Worm (Caenorhabditis elegans): Measurements from ENCODE around the gene cept-2.

cept-2 gene

ce11 chrV:14350498-14350897, 2.9 kb downstream of the cept-2 start:
- TF ChIP-seq madf-6 (GFP tag; IDR thresholded peaks at IDR 0.05), result peak; percentile 62
- no peak for TF ChIP-seq ztf-26 (tag; optimal IDR thresholded peaks at IDR 0.05)
- no peak for TF ChIP-seq ceh-79 (tag; optimal IDR thresholded peaks at IDR 0.05)
- no peak for TF ChIP-seq nhr-179 (tag; optimal IDR thresholded peaks at IDR 0.05)
- no peak for TF ChIP-seq unc-62 (GFP tag; optimal IDR thresholded peaks at IDR 0.05)
- TF ChIP-seq aptf-3 (GFP tag; IDR thresholded peaks at IDR 0.05), result no peak
- 0 out of 2 replicates have a peak, but pooled peaks have one; percentile 19 for TF ChIP-seq pbrm-1 (GFP tag; IDR thresholded peaks at IDR 0.05)
- TF ChIP-seq somi-1 (GFP tag; optimal IDR thresholded peaks at IDR 0.05), result no peak
- no peak for TF ChIP-seq K12H6.12 (tag; optimal IDR thresholded peaks at IDR 0.05)
- TF ChIP-seq ztf-6 (GFP tag; IDR thresholded peaks at IDR 0.05), result no peak
- TF ChIP-seq snpc-1.1 (tag; optimal IDR thresholded peaks at IDR 0.05; ENCODE audit: insufficient read depth), result no peak
- peak; percentile 63 for TF ChIP-seq lsl-1 (GFP tag; optimal IDR thresholded peaks at IDR 0.05)
- TF ChIP-seq hlh-12 (tag; optimal IDR thresholded peaks at IDR 0.05), result no peak
- TF ChIP-seq nfyb-1 (GFP tag; IDR thresholded peaks at IDR 0.05), result no peak
- peak; percentile 67 for TF ChIP-seq F33H1.4 (GFP tag; IDR thresholded peaks at IDR 0.05)
- no peak for TF ChIP-seq bed-2 (GFP tag; IDR thresholded peaks at IDR 0.05)
- TF ChIP-seq D2030.7 (GFP tag; IDR thresholded peaks at IDR 0.05), result peak; percentile 13; the same call in 1 of the 2 replicates
- no peak for TF ChIP-seq madf-3 (GFP tag; IDR thresholded peaks at IDR 0.05)
- TF ChIP-seq B0261.1 (tag; optimal IDR thresholded peaks at IDR 0.05), result no peak
- TF ChIP-seq Y53F4B.3 (GFP tag; IDR thresholded peaks at IDR 0.05), result no peak
- no peak for TF ChIP-seq ekl-4 (GFP tag; IDR thresholded peaks at IDR 0.05)
- TF ChIP-seq attf-5 (GFP tag; optimal IDR thresholded peaks at IDR 0.05), result no peak
- TF ChIP-seq athp-1 (tag; optimal IDR thresholded peaks at IDR 0.05), result no peak
- TF ChIP-seq lin-26 (GFP tag; IDR thresholded peaks at IDR 0.05), result peak; percentile 17; the same call in 1 of the 2 replicates
- TF ChIP-seq dpff-1 (tag; optimal IDR thresholded peaks at IDR 0.05), result no peak
- TF ChIP-seq F57A8.1 (GFP tag; optimal IDR thresholded peaks at IDR 0.05), result no peak
- TF ChIP-seq ztf-3 (GFP tag; optimal IDR thresholded peaks at IDR 0.05), result no peak
- no peak for TF ChIP-seq mel-28 (tag; optimal IDR thresholded peaks at IDR 0.05; ENCODE audit: borderline replicate concordance)
- TF ChIP-seq lsy-27 (tag; optimal IDR thresholded peaks at IDR 0.05; ENCODE audit: borderline replicate concordance, insufficient read depth), result no peak
- peak; percentile 25 for TF ChIP-seq snpc-3.4 (tag; optimal IDR thresholded peaks at IDR 0.05)
- TF ChIP-seq egl-18 (GFP tag; IDR thresholded peaks at IDR 0.05), result no peak
- TF ChIP-seq rec-8 (tag; optimal IDR thresholded peaks at IDR 0.05), result no peak
- no peak for TF ChIP-seq cebp-1 (GFP tag; IDR thresholded peaks at IDR 0.05)
- no peak for TF ChIP-seq cebp-1 (tag; optimal IDR thresholded peaks at IDR 0.05)
- no peak for TF ChIP-seq C06A6.2 (GFP tag; conservative IDR thresholded peaks at IDR 0.05)
- TF ChIP-seq Y56A3A.18 (GFP tag; IDR thresholded peaks at IDR 0.05), result no peak
- TF ChIP-seq attf-6 (GFP tag; IDR thresholded peaks at IDR 0.05), result 0 out of 2 replicates have a peak, but pooled peaks have one; percentile 35
- TF ChIP-seq zfh-2 (GFP tag; conservative IDR thresholded peaks at IDR 0.05), result no peak
- TF ChIP-seq egl-44 (GFP tag; IDR thresholded peaks at IDR 0.05), result no peak
- no peak for TF ChIP-seq him-1 (tag; optimal IDR thresholded peaks at IDR 0.05)
- TF ChIP-seq ztf-25 (GFP tag; IDR thresholded peaks at IDR 0.05), result 0 out of 2 replicates have a peak, but pooled peaks have one; percentile 19
- no peak for TF ChIP-seq lir-1 (GFP tag; conservative IDR thresholded peaks at IDR 0.05)
- TF ChIP-seq ceh-27 (GFP tag; optimal IDR thresholded peaks at IDR 0.05), result no peak
